Worm (Caenorhabditis elegans) whole organism, L1 larva: Measurements from ENCODE around the gene nspg-10.

Experiments
- C34B4.2 ChIP-seq: sonication (generic microtip); optimal IDR thresholded peaks from 2 replicates; lab custom pipeline; 2017; ENCODE audit warnings: mild to moderate bottlenecking, missing genetic modification characterization, missing compliant biosample characterization
- F16B12.6 ChIP-seq: fragments of 150-350 bp; optimal IDR thresholded peaks from 2 replicates; lab custom pipeline; 2014; ENCODE audit warnings: missing biosample characterization, missing genetic modification characterization
- alr-1 ChIP-seq: fragments of 200-800 bp; sonication (Bioruptor generic); optimal IDR thresholded peaks from 2 replicates; lab custom pipeline; 2018; ENCODE audit warnings: borderline replicate concordance, mild to moderate bottlenecking, missing genetic modification characterization, missing compliant biosample characterization
- aly-2 ChIP-seq: fragments of 150-350 bp; optimal IDR thresholded peaks from 2 replicates; lab custom pipeline; 2014; ENCODE audit warnings: missing biosample characterization, missing genetic modification characterization
- ama-1 ChIP-seq: fragments of 150-350 bp; optimal IDR thresholded peaks from 2 replicates; lab custom pipeline; 2014
- blmp-1 ChIP-seq: fragments of 150-350 bp; optimal IDR thresholded peaks from 2 replicates; lab custom pipeline; 2014; ENCODE audit warnings: missing biosample characterization, missing genetic modification characterization
- ceh-8 ChIP-seq: fragments of 200-800 bp; sonication (Bioruptor generic); optimal IDR thresholded peaks from 2 replicates; lab custom pipeline; 2018; ENCODE audit warnings: mild to moderate bottlenecking, missing genetic modification characterization, moderate library complexity, missing compliant biosample characterization
- ceh-90 ChIP-seq: sonication (generic microtip); optimal IDR thresholded peaks from 2 replicates; lab custom pipeline; 2016; ENCODE audit warnings: missing genetic modification characterization, missing compliant biosample characterization
- ces-1 ChIP-seq: fragments of 150-350 bp; optimal IDR thresholded peaks from 2 replicates; lab custom pipeline; 2014; ENCODE audit warnings: missing biosample characterization, missing genetic modification reagents, missing genetic modification characterization
- dsc-1 ChIP-seq: sonication (generic microtip); optimal IDR thresholded peaks from 2 replicates; lab custom pipeline; 2016; ENCODE audit warnings: mild to moderate bottlenecking, missing genetic modification characterization, missing compliant biosample characterization
- efl-1 ChIP-seq, 4 experiments: fragments of 150-350 bp; optimal IDR thresholded peaks in 3 of 4; peaks in 1 of 4; 1 replicate in 1 of 4; 2 replicates in 3 of 4; lab custom pipeline; 2014; ENCODE audit warnings: missing biosample characterization in 2 of 4, missing genetic modification characterization in 2 of 4, missing genetic modification reagents in 2 of 4
- egl-13 ChIP-seq: sonication (generic microtip); optimal IDR thresholded peaks from 2 replicates; lab custom pipeline; 2016; ENCODE audit warnings: missing genotype, missing genetic modification reagents, missing genetic modification characterization, missing compliant biosample characterization
- elt-3 ChIP-seq, 6 experiments: fragments of 150-350 bp in 1 of 6; sonication (generic microtip); optimal IDR thresholded peaks; 2 replicates each; lab custom pipeline; 2017 to 2018; ENCODE audit warnings: missing biosample characterization in 6 of 6, missing genetic modification characterization in 6 of 6, inconsistent platforms in 1 of 6
- ets-5 ChIP-seq: fragments of 200-800 bp; sonication (Bioruptor generic); IDR thresholded peaks from 2 replicates; pipeline ENCODE4 v1.3.6; 2022; ENCODE audit warnings: missing genetic modification characterization, missing compliant biosample characterization
- irx-1 ChIP-seq: sonication (generic microtip); optimal IDR thresholded peaks from 2 replicates; lab custom pipeline; 2016; ENCODE audit warnings: missing genetic modification characterization, missing compliant biosample characterization
- isw-1 ChIP-seq: fragments of 200-800 bp; sonication (Bioruptor generic); IDR thresholded peaks from 2 replicates; pipeline ENCODE4 v1.3.6; 2022; ENCODE audit warnings: missing genetic modification characterization, missing compliant biosample characterization
- lin-14 ChIP-seq: fragments of 200-800 bp; sonication (Bioruptor generic); optimal IDR thresholded peaks from 2 replicates; lab custom pipeline; 2018; ENCODE audit warnings: mild to moderate bottlenecking, missing genetic modification characterization, moderate library complexity, missing compliant biosample characterization
- lin-15B ChIP-seq: fragments of 150-350 bp; sonication (generic microtip); optimal IDR thresholded peaks from 3 replicates; lab custom pipeline; 2014; ENCODE audit warnings: missing biosample characterization, missing genetic modification characterization
- lsy-2 ChIP-seq, 2 experiments: fragments of 150-350 bp; optimal IDR thresholded peaks; 2 replicates each; lab custom pipeline; 2014; ENCODE audit warnings: missing biosample characterization in 2 of 2, missing genetic modification characterization in 2 of 2
- mab-9 ChIP-seq: fragments of 200-800 bp; sonication (Bioruptor generic); IDR thresholded peaks from 2 replicates; pipeline ENCODE4 v1.3.6; 2022; ENCODE audit warnings: missing genetic modification reagents, missing genetic modification characterization, missing compliant biosample characterization
- nhr-237 ChIP-seq: fragments of 150-350 bp; optimal IDR thresholded peaks from 2 replicates; lab custom pipeline; 2014; ENCODE audit warnings: missing biosample characterization, missing genetic modification characterization
- nhr-28 ChIP-seq: fragments of 150-350 bp; optimal IDR thresholded peaks from 2 replicates; lab custom pipeline; 2014; ENCODE audit warnings: missing biosample characterization, missing genetic modification characterization
- nhr-71 ChIP-seq: sonication (generic microtip); optimal IDR thresholded peaks from 2 replicates; lab custom pipeline; 2016; ENCODE audit warnings: mild to moderate bottlenecking, missing genetic modification characterization, moderate library complexity, missing compliant biosample characterization
- nhr-84 ChIP-seq: sonication (generic microtip); optimal IDR thresholded peaks from 2 replicates; lab custom pipeline; 2017; ENCODE audit warnings: missing biosample characterization, missing genetic modification characterization
- pag-3 ChIP-seq: sonication (generic microtip); optimal IDR thresholded peaks from 2 replicates; lab custom pipeline; 2017; ENCODE audit warnings: missing genetic modification characterization, mild to moderate bottlenecking, missing compliant biosample characterization, antibody characterized with exemption, borderline replicate concordance; ENCODE audit not compliant: insufficient read depth
- rnt-1 ChIP-seq: sonication (generic microtip); optimal IDR thresholded peaks from 2 replicates; lab custom pipeline; 2016; ENCODE audit warnings: mild to moderate bottlenecking, missing genetic modification characterization, moderate library complexity, missing compliant biosample characterization
- sup-37 ChIP-seq: fragments of 200-800 bp; sonication (Bioruptor generic); optimal IDR thresholded peaks from 2 replicates; lab custom pipeline; 2018; ENCODE audit warnings: mild to moderate bottlenecking, missing genetic modification characterization, missing compliant biosample characterization
- swsn-7 ChIP-seq: sonication (generic microtip); optimal IDR thresholded peaks from 2 replicates; lab custom pipeline; 2016; ENCODE audit warnings: missing genetic modification characterization, missing compliant biosample characterization
- tbx-2 ChIP-seq: sonication (generic microtip); optimal IDR thresholded peaks from 2 replicates; lab custom pipeline; 2016; ENCODE audit warnings: missing genetic modification characterization, missing compliant biosample characterization
- unc-130 ChIP-seq: fragments of 150-350 bp; optimal IDR thresholded peaks from 2 replicates; lab custom pipeline; 2017; ENCODE audit warnings: missing biosample characterization, missing genetic modification characterization, inconsistent platforms
- unc-30 ChIP-seq: sonication (generic microtip); optimal IDR thresholded peaks from 2 replicates; lab custom pipeline; 2017; ENCODE audit warnings: missing biosample characterization, missing genetic modification characterization
- unc-62 ChIP-seq: fragments of 150-350 bp; optimal IDR thresholded peaks from 2 replicates; lab custom pipeline; 2014; ENCODE audit warnings: missing biosample characterization, missing genetic modification reagents, missing genetic modification characterization
- unc-86 ChIP-seq: sonication (generic microtip); optimal IDR thresholded peaks from 2 replicates; lab custom pipeline; 2016; ENCODE audit warnings: missing genetic modification characterization, missing compliant biosample characterization
- zip-4 ChIP-seq: fragments of 200-800 bp; sonication (Bioruptor generic); optimal IDR thresholded peaks from 2 replicates; lab custom pipeline; 2018; ENCODE audit warnings: mild to moderate bottlenecking, missing genetic modification characterization, moderate library complexity, missing compliant biosample characterization

Gene nspg-10

ce11 chrIV:4637840-4638239, 32.3 kb downstream of the nspg-10 start, which contains the start of gene F19C7.8:
TSS of gene F19C7.8 (minus strand) at chrIV:4638095.
- TF ChIP-seq lin-14 (GFP tag; lab: Kevin White, UChicago) = peak; percentile 24
- TF ChIP-seq F16B12.6 = no peak
- TF ChIP-seq elt-3 (tag; optimal IDR thresholded peaks at IDR 0.05; lab: Kevin White, UChicago) = no peak
- TF ChIP-seq egl-13 (tag; lab: Kevin White, UChicago) = no peak
- no peak for TF ChIP-seq isw-1 (GFP tag; lab: Robert Waterston, UW)
- peak; percentile 38 for TF ChIP-seq rnt-1 (tag; lab: Kevin White, UChicago)
- no peak for TF ChIP-seq nhr-28 (tag; lab: Kevin White, UChicago)
- TF ChIP-seq, all 84 proteins: peak for 2

DNA sequence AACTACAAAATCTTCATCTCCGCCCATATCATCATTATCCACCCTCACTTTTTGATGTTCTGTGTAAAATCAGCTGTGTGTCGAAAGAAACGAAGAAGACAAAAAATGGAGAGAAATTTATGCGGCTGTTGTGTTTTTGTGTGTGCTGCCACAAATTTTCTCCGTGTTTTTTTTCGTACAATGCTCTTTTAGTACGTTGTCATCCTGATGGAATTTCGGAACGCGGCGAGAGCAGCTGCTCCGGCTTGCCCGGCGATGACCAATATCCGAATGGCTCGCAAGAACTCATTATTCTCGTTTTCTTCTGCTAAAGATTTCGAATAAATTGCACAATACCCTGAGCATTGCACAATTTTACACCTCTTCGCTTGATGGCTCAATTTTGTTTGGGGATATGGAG, 33.8 kb downstream of the nspg-10 start:
- TF ChIP-seq ets-5 (GFP tag; lab: Robert Waterston, UW) (no peak), blmp-1 (tag; lab: Kevin White, UChicago) (no peak)

ce11 chrIV:4640941-4641340, 35.4 kb downstream of the nspg-10 start:
- TF ChIP-seq unc-30 = no peak
- no peak for TF ChIP-seq ets-5 (GFP tag; lab: Robert Waterston, UW)
- peak in 1 of 6 experiments; percentile 43 for TF ChIP-seq elt-3 (tag; optimal IDR thresholded peaks at IDR 0.05; lab: Kevin White, UChicago)
- TF ChIP-seq lsy-2 (tag; optimal IDR thresholded peaks at IDR 0.05; lab: Kevin White, UChicago) = no peak
- no peak for TF ChIP-seq lin-15B (tag; lab: Kevin White, UChicago)
- TF ChIP-seq ceh-8 (GFP tag; lab: Kevin White, UChicago) = no peak
- no peak for TF ChIP-seq nhr-84 (tag; lab: Kevin White, UChicago)
- peak; percentile 63 for TF ChIP-seq blmp-1 (tag; lab: Kevin White, UChicago)
- no peak for TF ChIP-seq irx-1 (tag; lab: Kevin White, UChicago)
- TF ChIP-seq, all 84 proteins: peak for 2

DNA sequence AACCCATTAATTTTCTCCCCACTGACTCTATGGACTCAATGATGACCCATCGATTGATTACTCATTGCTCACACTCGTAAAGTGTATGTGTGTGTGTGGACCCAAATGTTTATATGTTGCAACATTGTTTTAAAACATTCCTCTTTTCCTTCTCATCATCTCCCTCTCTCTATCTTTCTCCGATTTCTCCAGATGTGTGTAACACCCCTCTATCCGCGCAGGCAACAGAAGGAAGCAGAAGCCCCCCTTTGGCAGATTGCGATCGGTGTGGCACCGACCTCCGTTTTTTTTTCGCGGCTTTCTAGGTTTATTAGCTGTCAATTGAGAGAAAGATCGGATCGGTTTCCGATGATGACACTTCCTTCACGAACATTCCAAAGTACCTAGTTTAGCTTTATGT, 38.0 kb downstream of the nspg-10 start:
- TF ChIP-seq dsc-1 (tag; lab: Kevin White, UChicago) (peak; percentile 59), blmp-1 (tag; lab: Kevin White, UChicago) (peak; percentile 42), rnt-1 (tag; lab: Kevin White, UChicago) (peak; percentile 22), ceh-90 (tag; lab: Kevin White, UChicago) (no peak)

DNA sequence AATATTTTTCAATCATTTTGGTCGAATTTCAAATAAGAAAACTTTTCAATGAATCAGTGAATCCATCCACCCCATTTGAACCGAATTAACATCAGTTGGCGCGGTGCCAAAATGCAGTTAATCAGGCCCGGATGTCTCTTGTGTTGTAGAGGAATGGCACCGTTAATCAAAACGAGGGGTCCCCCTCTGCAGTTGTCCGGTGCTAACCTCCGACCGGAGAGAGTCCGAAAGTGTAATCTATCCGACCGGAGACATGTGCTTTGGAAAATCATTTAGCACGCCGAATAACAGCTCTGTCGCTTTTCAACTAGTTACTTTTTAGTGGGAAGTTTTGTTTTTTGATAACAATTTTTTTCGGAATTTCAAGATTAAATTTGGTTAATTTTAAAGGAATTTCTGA, 39.7 kb downstream of the nspg-10 start:
- TF ChIP-seq unc-130 (peak; percentile 15), efl-1 (optimal IDR thresholded peaks at IDR 0.05; lab: Kevin White, UChicago) (no peak), efl-1 (GFP tag; optimal IDR thresholded peaks at IDR 0.05 in 1 of 2; lab: Kevin White, UChicago) (peak in 1 of 2 experiments; percentile 51), rnt-1 (tag; lab: Kevin White, UChicago) (peak; percentile 34), pag-3 (tag; lab: Kevin White, UChicago) (peak; percentile 45), tbx-2 (tag; lab: Kevin White, UChicago) (no peak), lsy-2 (tag; optimal IDR thresholded peaks at IDR 0.05; lab: Kevin White, UChicago) (no peak), lin-14 (GFP tag; lab: Kevin White, UChicago) (peak; percentile 35), dsc-1 (tag; lab: Kevin White, UChicago) (peak; percentile 88)
- TF ChIP-seq, all 84 proteins: peak for 6

ce11 chrIV:4647385-4647784, 41.8 kb downstream of the nspg-10 start, which contains the start of gene F29B9.8:
TSS of gene F29B9.8 (plus strand) at chrIV:4647685.
- no peak for TF ChIP-seq mab-9 (GFP tag; lab: Robert Waterston, UW)
- TF ChIP-seq unc-62 (GFP tag; lab: Kevin White, UChicago) = no peak
- TF ChIP-seq efl-1 (optimal IDR thresholded peaks at IDR 0.05; lab: Kevin White, UChicago) = no peak
- TF ChIP-seq efl-1 (GFP tag; optimal IDR thresholded peaks at IDR 0.05 in 1 of 2; lab: Kevin White, UChicago) = peak in 1 of 2 experiments; percentile 29
- TF ChIP-seq nhr-28 (tag; lab: Kevin White, UChicago) = no peak
- TF ChIP-seq, all 84 proteins: peak for 1

DNA sequence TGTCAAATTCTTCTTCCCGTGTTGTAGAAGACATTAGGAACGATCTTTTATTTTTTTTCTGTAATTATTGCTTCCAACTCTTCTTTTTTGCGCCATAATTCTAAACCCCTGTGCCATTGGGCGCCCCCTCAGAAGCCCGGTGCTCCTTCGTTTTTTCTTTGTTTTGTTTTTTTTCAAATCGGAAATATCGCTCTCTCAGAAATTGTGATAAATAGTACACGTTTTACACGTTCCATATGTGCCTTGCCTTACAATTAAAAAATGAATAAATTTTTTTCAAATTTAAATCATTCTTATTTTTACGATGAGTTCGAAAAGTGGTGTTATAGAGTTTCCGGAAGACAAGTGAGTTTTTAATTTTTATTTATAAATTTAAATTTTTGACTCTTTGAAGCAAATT, 43.9 kb downstream of the nspg-10 start, which contains the start of gene F29B9.7:
F29B9.7 (plus strand) TSS at position 301 of the 400 bp plus-strand sequence.
- no peak for TF ChIP-seq isw-1 (GFP tag; lab: Robert Waterston, UW)

DNA sequence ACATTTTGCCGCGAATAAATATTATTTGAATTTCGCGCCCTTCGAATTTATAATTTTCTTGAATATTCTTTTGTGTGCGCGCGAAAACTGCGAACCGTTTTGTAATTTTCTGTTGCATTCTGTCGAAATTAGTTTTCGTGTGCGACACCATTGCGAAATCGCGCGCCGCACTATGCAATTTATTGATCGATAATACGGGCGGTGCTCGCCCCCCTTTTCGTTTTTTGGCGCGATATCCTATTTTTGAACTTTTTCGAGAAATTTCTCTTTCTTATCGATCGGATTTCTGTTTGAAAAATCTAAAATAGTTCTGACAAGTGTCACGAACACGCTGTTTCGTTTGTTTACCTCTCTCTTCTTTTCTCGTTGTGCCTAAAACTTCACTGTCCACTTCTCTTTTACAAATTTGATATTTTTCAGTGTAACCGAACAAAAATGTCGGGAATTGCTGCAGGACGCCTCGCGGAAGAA, 45.1 kb downstream of the nspg-10 start, which contains the start of gene ubc-9:
ubc-9 (plus strand) TSS at position 421 of the 471 bp plus-strand sequence.
- TF ChIP-seq lsy-2 (tag; optimal IDR thresholded peaks at IDR 0.05; lab: Kevin White, UChicago) (peak; percentile 74 to 76), unc-86 (tag; lab: Kevin White, UChicago) (peak; percentile 70), ceh-90 (tag; lab: Kevin White, UChicago) (no peak), F16B12.6 (peak; percentile 16), ces-1 (GFP tag; lab: Kevin White, UChicago) (no peak), nhr-71 (peak; percentile 88), alr-1 (tag; lab: Kevin White, UChicago) (no peak), aly-2 (no peak), lin-15B (tag; lab: Kevin White, UChicago) (peak; percentile 70), sup-37 (no peak), zip-4 (GFP tag; lab: Kevin White, UChicago) (peak; percentile 69), ama-1 (lab: Kevin White, UChicago) (no peak), swsn-7 (tag; lab: Kevin White, UChicago) (peak; percentile 76), C34B4.2 (peak; percentile 93), nhr-237 (tag; lab: Kevin White, UChicago) (no peak)
